Fruit fly (Drosophila melanogaster): Measurements from ENCODE around the gene Akh.
A peak's percentile ranks its signal among the peaks of the same experiment; 100 is the strongest.

Akh gene

DNA sequence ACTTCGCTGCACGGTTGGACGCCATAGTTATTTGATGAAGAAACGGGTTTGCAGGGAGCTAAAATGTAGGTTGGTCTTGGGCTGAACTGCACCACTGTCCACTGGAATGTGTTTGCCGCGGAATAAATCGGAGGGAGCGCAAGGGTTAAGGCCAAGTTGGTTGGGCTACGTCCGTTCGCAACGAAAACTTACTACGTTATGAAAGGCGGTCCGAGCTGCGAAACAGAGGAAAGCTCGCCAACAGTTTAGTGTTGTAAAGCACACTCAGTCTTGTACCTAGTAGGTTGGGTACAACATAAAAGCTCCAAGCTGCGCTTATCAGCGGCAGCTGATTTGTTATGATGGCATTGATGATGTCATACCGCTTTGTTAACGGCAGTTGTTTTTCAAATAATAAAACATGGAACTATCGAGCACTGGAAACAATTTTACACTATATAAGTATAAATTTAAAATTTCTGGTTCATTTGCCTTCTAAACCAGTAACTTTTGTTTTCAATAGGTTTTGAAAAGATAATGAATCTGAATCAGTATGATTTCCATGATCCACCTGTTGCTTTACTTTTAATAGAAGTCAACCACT lies 19.0 kb upstream of the Akh start, which contains the start of gene Chd64 (continued):
- peak; percentile 1 for TF ChIP-seq fkh (GFP tag; optimal IDR thresholded peaks at IDR 0.05)
- no peak for TF ChIP-seq CG6808 (GFP tag; optimal IDR thresholded peaks at IDR 0.05)
- peak; percentile 54 for TF ChIP-seq CG16779 (tag; optimal IDR thresholded peaks at IDR 0.05)
- TF ChIP-seq CG6276 (GFP tag; optimal IDR thresholded peaks at IDR 0.05) = no peak
- TF ChIP-seq CG4318 (GFP tag; optimal IDR thresholded peaks at IDR 0.05) = no peak
- TF ChIP-seq Met (GFP tag; optimal IDR thresholded peaks at IDR 0.05) = no peak
- no peak for TF ChIP-seq CG10669 (GFP tag; optimal IDR thresholded peaks at IDR 0.05)
- TF ChIP-seq CG8119 (GFP tag; IDR thresholded peaks at IDR 0.05) = 0 out of 3 replicates have a peak, but pooled peaks have one; percentile 30
- no peak for TF ChIP-seq fd59A (GFP tag; optimal IDR thresholded peaks at IDR 0.05)
- TF ChIP-seq svp (GFP tag) = peak; percentile 86
- TF ChIP-seq Ets21C (GFP tag; optimal IDR thresholded peaks at IDR 0.05) = no peak
- no peak for TF ChIP-seq CG10631 (GFP tag; optimal IDR thresholded peaks at IDR 0.05)
- no peak for TF ChIP-seq dsx (GFP tag; optimal IDR thresholded peaks at IDR 0.05; ENCODE audit: poor library complexity, severe bottlenecking)
- TF ChIP-seq achi (GFP tag; optimal IDR thresholded peaks at IDR 0.05) = no peak
- TF ChIP-seq CG6854 (GFP tag; optimal IDR thresholded peaks at IDR 0.05) = peak; percentile 76
- no peak for TF ChIP-seq Hr39 (GFP tag; optimal IDR thresholded peaks at IDR 0.05)
- no peak for TF ChIP-seq CG8632 (GFP tag; optimal IDR thresholded peaks at IDR 0.05)
- no peak for TF ChIP-seq CG31627 (GFP tag; optimal IDR thresholded peaks at IDR 0.05)
- no peak for TF ChIP-seq spab (GFP tag; optimal IDR thresholded peaks at IDR 0.05)
- TF ChIP-seq Hr38 (GFP tag; optimal IDR thresholded peaks at IDR 0.05) = no peak
- peak; percentile 61 for TF ChIP-seq Sox102F (GFP tag; optimal IDR thresholded peaks at IDR 0.05)
- TF ChIP-seq Lpt (GFP tag; optimal IDR thresholded peaks at IDR 0.05) = peak; percentile 45
- no peak for TF ChIP-seq salr (GFP tag; optimal IDR thresholded peaks at IDR 0.05)
- no peak for TF ChIP-seq ss (GFP tag; optimal IDR thresholded peaks at IDR 0.05)
- peak; percentile 21 for TF ChIP-seq Hr4 (GFP tag; optimal IDR thresholded peaks at IDR 0.05)

DNA sequence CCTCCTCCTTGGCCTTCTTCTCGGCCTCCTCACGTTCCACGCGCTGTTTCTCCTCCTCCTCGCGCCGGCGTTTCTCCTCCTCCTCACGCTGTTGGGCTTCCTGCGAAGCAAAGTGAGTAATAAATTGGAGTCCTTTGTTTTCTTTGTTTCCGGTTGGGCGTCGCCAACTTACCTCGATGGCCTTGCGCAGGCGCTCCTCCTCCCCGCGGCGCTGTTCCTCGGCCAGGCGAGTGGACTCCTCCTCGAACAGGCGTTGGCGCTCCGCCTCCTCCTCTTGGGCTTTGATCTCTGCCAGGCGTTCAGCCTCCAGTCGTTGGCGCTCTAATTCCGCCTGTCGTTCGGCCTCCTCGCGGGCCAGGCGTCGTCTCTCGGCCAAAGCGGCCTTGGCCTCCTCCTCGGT lies 15.6 kb upstream of the Akh start:
- no peak for TF ChIP-seq net (GFP tag; optimal IDR thresholded peaks at IDR 0.05)
- no peak for TF ChIP-seq CG10669 (GFP tag; optimal IDR thresholded peaks at IDR 0.05)
- TF ChIP-seq pdm3 (GFP tag; optimal IDR thresholded peaks at IDR 0.05) = no peak
- no peak for TF ChIP-seq Sox15 (GFP tag; optimal IDR thresholded peaks at IDR 0.05)

DNA sequence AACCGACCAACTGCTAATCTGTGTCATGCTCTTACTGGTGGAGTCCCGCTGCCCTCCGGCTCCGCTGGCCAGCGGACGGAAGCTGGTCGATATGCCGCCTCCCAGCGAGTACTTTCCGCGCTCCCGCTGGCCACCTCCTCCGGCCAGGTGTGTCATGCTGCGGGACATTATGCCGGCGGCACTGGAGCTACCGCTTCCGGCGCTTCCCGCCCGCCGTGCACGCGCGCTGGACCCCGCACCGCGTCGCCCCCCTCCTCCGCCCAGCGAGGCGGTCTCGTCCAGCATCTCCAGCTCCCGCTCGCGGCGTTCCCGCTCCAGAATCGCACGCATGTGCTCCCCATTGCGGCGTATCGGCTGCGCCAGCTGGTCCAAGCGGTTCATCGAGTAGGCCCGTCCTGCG lies 12.7 kb upstream of the Akh start:
- TF ChIP-seq fkh (GFP tag; optimal IDR thresholded peaks at IDR 0.05) = no peak
- no peak for TF ChIP-seq Ets21C (GFP tag; optimal IDR thresholded peaks at IDR 0.05)
- no peak for TF ChIP-seq CG3919 (GFP tag; optimal IDR thresholded peaks at IDR 0.05)
- no peak for TF ChIP-seq eg (GFP tag; IDR thresholded peaks at IDR 0.05)

DNA sequence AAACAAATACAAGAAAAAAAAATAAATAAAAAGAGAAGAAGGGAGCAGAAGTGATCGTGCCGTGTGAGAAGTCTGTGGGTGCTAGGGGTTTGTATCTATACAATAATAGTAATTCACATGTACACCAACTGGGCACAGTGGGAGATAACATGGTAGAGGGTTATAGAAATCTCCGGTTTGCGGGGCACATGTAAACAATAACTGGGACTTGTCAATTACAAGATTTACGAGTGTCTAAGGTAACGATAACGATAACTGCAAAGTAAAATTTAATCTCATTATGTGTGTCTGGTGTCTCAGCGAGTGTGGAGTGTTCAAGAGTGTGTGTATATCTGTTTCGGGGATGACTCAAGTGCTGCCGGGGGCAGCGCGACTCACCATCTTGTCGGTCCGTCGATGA lies 10.5 kb upstream of the Akh start:
- TF ChIP-seq CG15336 (GFP tag; IDR thresholded peaks at IDR 0.05) (no peak), salr (GFP tag; optimal IDR thresholded peaks at IDR 0.05) (no peak), CG11762 (GFP tag; optimal IDR thresholded peaks at IDR 0.05; ENCODE audit: insufficient read depth) (no peak), Eip93F (GFP tag; optimal IDR thresholded peaks at IDR 0.05) (no peak), svp (GFP tag) (peak; percentile 58), Met (GFP tag; optimal IDR thresholded peaks at IDR 0.05) (no peak), fkh (GFP tag; optimal IDR thresholded peaks at IDR 0.05) (peak; percentile 61)

DNA sequence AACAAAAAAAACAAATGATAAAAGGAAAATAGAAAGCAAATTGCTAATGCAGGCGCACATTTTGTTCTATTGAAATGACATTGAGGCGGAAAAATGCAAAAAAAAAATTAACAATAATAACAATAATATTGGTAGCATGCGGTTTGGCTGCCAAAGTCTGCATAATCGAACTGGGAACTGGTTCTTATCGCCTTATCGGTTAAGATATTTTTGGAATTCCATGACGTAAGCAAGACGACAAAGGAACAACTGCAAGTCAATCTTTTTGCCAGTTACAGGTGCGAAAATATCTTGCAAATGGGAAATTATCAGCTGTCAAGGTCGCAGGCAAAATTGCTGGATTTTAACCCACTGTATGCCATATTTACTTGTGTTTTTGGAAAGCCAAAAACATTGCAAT lies 8.7 kb upstream of the Akh start:
- TF ChIP-seq svp (GFP tag) (peak; percentile 55), CG11902 (GFP tag; optimal IDR thresholded peaks at IDR 0.05) (no peak), Eip75B (GFP tag; optimal IDR thresholded peaks at IDR 0.05) (no peak), OdsH (GFP tag; optimal IDR thresholded peaks at IDR 0.05) (no peak), dsx (GFP tag; optimal IDR thresholded peaks at IDR 0.05; ENCODE audit: poor library complexity, severe bottlenecking) (no peak), Smox (GFP tag; optimal IDR thresholded peaks at IDR 0.05) (no peak), pdm3 (GFP tag; optimal IDR thresholded peaks at IDR 0.05) (no peak), CG4318 (GFP tag; optimal IDR thresholded peaks at IDR 0.05) (no peak), Hr39 (GFP tag; optimal IDR thresholded peaks at IDR 0.05) (no peak), vri (GFP tag; optimal IDR thresholded peaks at IDR 0.05) (peak; percentile 94), Blimp-1 (GFP tag; optimal IDR thresholded peaks at IDR 0.05) (no peak), CG3032 (tag; optimal IDR thresholded peaks at IDR 0.05) (no peak), CG11762 (GFP tag; optimal IDR thresholded peaks at IDR 0.05; ENCODE audit: insufficient read depth) (no peak), fd59A (GFP tag; optimal IDR thresholded peaks at IDR 0.05) (no peak), spab (GFP tag; optimal IDR thresholded peaks at IDR 0.05) (no peak), CG6276 (GFP tag; optimal IDR thresholded peaks at IDR 0.05) (no peak)
